Worm (Caenorhabditis elegans) whole organism, late embryonic: ENCODE data around the gene C01B10.7.

ENCODE experiments used
- F13H6.1 ChIP-seq: sonication (generic microtip); optimal IDR thresholded peaks from 2 replicates; lab custom pipeline; 2016; ENCODE audit warnings: missing genetic modification characterization, missing compliant biosample characterization
- K02D7.2 ChIP-seq: sonication (generic microtip); optimal IDR thresholded peaks from 2 replicates; lab custom pipeline; 2017; ENCODE audit warnings: mild to moderate bottlenecking, missing genetic modification characterization, missing compliant biosample characterization
- T23F11.4 ChIP-seq: fragments of 200-800 bp; sonication (Bioruptor generic); optimal IDR thresholded peaks from 2 replicates; lab custom pipeline; 2018; ENCODE audit warnings: mild to moderate bottlenecking, missing genetic modification characterization, missing compliant biosample characterization
- ama-1 ChIP-seq: fragments of 150-350 bp; optimal IDR thresholded peaks from 2 replicates; lab custom pipeline; 2014
- ceh-14 ChIP-seq: sonication (generic microtip); optimal IDR thresholded peaks from 2 replicates; lab custom pipeline; 2016; ENCODE audit warnings: missing genotype, missing genetic modification characterization, missing compliant biosample characterization
- ceh-18 ChIP-seq: sonication (generic microtip); optimal IDR thresholded peaks from 2 replicates; lab custom pipeline; 2016; ENCODE audit warnings: missing genetic modification characterization, missing compliant biosample characterization
- ceh-19 ChIP-seq: fragments of 200-800 bp; sonication (Bioruptor generic); optimal IDR thresholded peaks from 2 replicates; lab custom pipeline; 2018; ENCODE audit warnings: mild to moderate bottlenecking, missing genetic modification characterization, missing compliant biosample characterization
- ceh-2 ChIP-seq: sonication (generic microtip); optimal IDR thresholded peaks from 2 replicates; lab custom pipeline; 2016; ENCODE audit warnings: missing genotype, missing genetic modification characterization, missing compliant biosample characterization
- ceh-22 ChIP-seq: sonication (generic microtip); optimal IDR thresholded peaks from 2 replicates; lab custom pipeline; 2017; ENCODE audit warnings: missing biosample characterization, missing genetic modification characterization
- ceh-24 ChIP-seq: sonication (generic microtip); optimal IDR thresholded peaks from 2 replicates; lab custom pipeline; 2016; ENCODE audit warnings: mild to moderate bottlenecking, missing genetic modification characterization, missing compliant biosample characterization
- ceh-30 ChIP-seq: fragments of 150-350 bp; optimal IDR thresholded peaks from 2 replicates; lab custom pipeline; 2014; ENCODE audit warnings: missing biosample characterization, missing genetic modification characterization
- ceh-31 ChIP-seq: sonication (generic microtip); optimal IDR thresholded peaks from 2 replicates; lab custom pipeline; 2016; ENCODE audit warnings: missing genetic modification characterization, missing compliant biosample characterization
- ceh-34 ChIP-seq: sonication (generic microtip); optimal IDR thresholded peaks from 2 replicates; lab custom pipeline; 2016; ENCODE audit warnings: mild to moderate bottlenecking, missing genetic modification characterization, missing compliant biosample characterization
- ceh-6 ChIP-seq: fragments of 200-800 bp; sonication (Bioruptor generic); optimal IDR thresholded peaks from 2 replicates; lab custom pipeline; 2018; ENCODE audit warnings: mild to moderate bottlenecking, missing genetic modification characterization, missing compliant biosample characterization
- dmd-4 ChIP-seq: sonication (generic microtip); optimal IDR thresholded peaks from 2 replicates; lab custom pipeline; 2016; ENCODE audit warnings: borderline replicate concordance, missing genetic modification characterization, missing compliant biosample characterization
- dve-1 ChIP-seq: sonication (generic microtip); optimal IDR thresholded peaks from 2 replicates; lab custom pipeline; 2017; ENCODE audit warnings: antibody characterized with exemption, mild to moderate bottlenecking, missing genetic modification characterization, missing compliant biosample characterization
- elt-4 ChIP-seq: sonication (generic microtip); optimal IDR thresholded peaks from 2 replicates; lab custom pipeline; 2016; ENCODE audit warnings: missing genetic modification characterization, missing compliant biosample characterization
- ets-4 ChIP-seq: sonication (generic microtip); optimal IDR thresholded peaks from 2 replicates; lab custom pipeline; 2016; ENCODE audit warnings: missing genetic modification characterization, missing compliant biosample characterization
- fkh-10 ChIP-seq: fragments of 150-350 bp; optimal IDR thresholded peaks from 2 replicates; lab custom pipeline; 2014; ENCODE audit warnings: missing biosample characterization, missing genetic modification reagents, missing genetic modification characterization
- fkh-6 ChIP-seq: sonication (generic microtip); optimal IDR thresholded peaks from 2 replicates; lab custom pipeline; 2016; ENCODE audit warnings: missing genetic modification characterization, missing compliant biosample characterization
- gmeb-2 ChIP-seq: sonication (generic microtip); optimal IDR thresholded peaks from 2 replicates; lab custom pipeline; 2016; ENCODE audit warnings: missing genetic modification characterization, inconsistent platforms, missing compliant biosample characterization
- hlh-15 ChIP-seq: sonication (generic microtip); optimal IDR thresholded peaks from 2 replicates; lab custom pipeline; 2016; ENCODE audit warnings: missing genetic modification characterization, missing compliant biosample characterization
- hlh-6 ChIP-seq: sonication (generic microtip); optimal IDR thresholded peaks from 2 replicates; lab custom pipeline; 2016; ENCODE audit warnings: missing genotype, missing genetic modification characterization, missing compliant biosample characterization
- hlh-8 ChIP-seq: sonication (generic microtip); optimal IDR thresholded peaks from 2 replicates; lab custom pipeline; 2016; ENCODE audit warnings: missing genotype, missing genetic modification characterization, missing compliant biosample characterization
- lim-6 ChIP-seq: sonication (generic microtip); optimal IDR thresholded peaks from 2 replicates; lab custom pipeline; 2016; ENCODE audit warnings: missing genetic modification characterization, missing compliant biosample characterization
- madf-2 ChIP-seq: sonication (generic microtip); optimal IDR thresholded peaks from 2 replicates; lab custom pipeline; 2017; ENCODE audit warnings: missing genetic modification characterization, missing compliant biosample characterization
- mec-3 ChIP-seq: sonication (generic microtip); optimal IDR thresholded peaks from 2 replicates; lab custom pipeline; 2016; ENCODE audit warnings: borderline replicate concordance, missing genetic modification characterization, missing compliant biosample characterization
- nfya-1 ChIP-seq: sonication (generic microtip); optimal IDR thresholded peaks from 2 replicates; lab custom pipeline; 2017; ENCODE audit warnings: missing genetic modification characterization, mild to moderate bottlenecking, missing compliant biosample characterization, antibody characterized with exemption, moderate library complexity
- nhr-11 ChIP-seq: fragments of 150-350 bp; optimal IDR thresholded peaks from 2 replicates; lab custom pipeline; 2014; ENCODE audit warnings: missing biosample characterization, missing genetic modification characterization
- nhr-232 ChIP-seq: sonication (generic microtip); optimal IDR thresholded peaks from 2 replicates; lab custom pipeline; 2016; ENCODE audit warnings: missing genetic modification characterization, missing compliant biosample characterization
- odd-2 ChIP-seq: sonication (generic microtip); optimal IDR thresholded peaks from 2 replicates; lab custom pipeline; 2017; ENCODE audit warnings: antibody characterized with exemption, mild to moderate bottlenecking, missing genetic modification characterization, missing compliant biosample characterization
- pag-3 ChIP-seq: sonication (generic microtip); optimal IDR thresholded peaks from 2 replicates; lab custom pipeline; 2016; ENCODE audit warnings: missing compliant biosample characterization, missing genetic modification characterization, borderline replicate concordance
- pax-1 ChIP-seq: fragments of 150-350 bp; optimal IDR thresholded peaks from 2 replicates; lab custom pipeline; 2014; ENCODE audit warnings: missing biosample characterization, missing genetic modification characterization
- pha-2 ChIP-seq: sonication (generic microtip); optimal IDR thresholded peaks from 2 replicates; lab custom pipeline; 2017; ENCODE audit warnings: mild to moderate bottlenecking, missing genetic modification characterization, missing compliant biosample characterization
- pha-4 ChIP-seq: fragments of 150-350 bp; optimal IDR thresholded peaks from 2 replicates; lab custom pipeline; 2018; ENCODE audit warnings: missing biosample characterization, missing genetic modification reagents, missing genetic modification characterization
- pros-1 ChIP-seq: fragments of 150-350 bp; optimal IDR thresholded peaks from 2 replicates; lab custom pipeline; 2014; ENCODE audit warnings: missing biosample characterization, missing genetic modification reagents, missing genetic modification characterization
- ref-2 ChIP-seq: sonication (generic microtip); optimal IDR thresholded peaks from 2 replicates; lab custom pipeline; 2016; ENCODE audit warnings: missing genetic modification characterization, missing compliant biosample characterization
- rnt-1 ChIP-seq: sonication (generic microtip); optimal IDR thresholded peaks from 2 replicates; lab custom pipeline; 2016; ENCODE audit warnings: missing genetic modification characterization, missing compliant biosample characterization
- sdc-2 ChIP-seq: sonication (generic microtip); optimal IDR thresholded peaks from 2 replicates; lab custom pipeline; 2016; ENCODE audit warnings: missing genotype, missing genetic modification characterization, missing compliant biosample characterization
- tbx-2 ChIP-seq: sonication (generic microtip); optimal IDR thresholded peaks from 2 replicates; lab custom pipeline; 2016; ENCODE audit warnings: missing genetic modification characterization, missing compliant biosample characterization
- tbx-7 ChIP-seq: sonication (generic microtip); optimal IDR thresholded peaks from 2 replicates; lab custom pipeline; 2016; ENCODE audit warnings: missing genotype, missing genetic modification characterization, missing compliant biosample characterization
- unc-42 ChIP-seq: sonication (generic microtip); optimal IDR thresholded peaks from 2 replicates; lab custom pipeline; 2016; ENCODE audit warnings: missing genotype, missing genetic modification characterization, missing compliant biosample characterization
- unc-55 ChIP-seq: sonication (generic microtip); optimal IDR thresholded peaks from 2 replicates; lab custom pipeline; 2017; ENCODE audit warnings: missing biosample characterization, missing genetic modification reagents, missing genetic modification characterization
- unc-86 ChIP-seq: sonication (generic microtip); optimal IDR thresholded peaks from 2 replicates; lab custom pipeline; 2016; ENCODE audit warnings: missing genetic modification characterization, missing compliant biosample characterization
- ztf-16 ChIP-seq: sonication (generic microtip); optimal IDR thresholded peaks from 2 replicates; lab custom pipeline; 2017; ENCODE audit warnings: missing genetic modification characterization, missing compliant biosample characterization

The C01B10.7 gene

DNA sequence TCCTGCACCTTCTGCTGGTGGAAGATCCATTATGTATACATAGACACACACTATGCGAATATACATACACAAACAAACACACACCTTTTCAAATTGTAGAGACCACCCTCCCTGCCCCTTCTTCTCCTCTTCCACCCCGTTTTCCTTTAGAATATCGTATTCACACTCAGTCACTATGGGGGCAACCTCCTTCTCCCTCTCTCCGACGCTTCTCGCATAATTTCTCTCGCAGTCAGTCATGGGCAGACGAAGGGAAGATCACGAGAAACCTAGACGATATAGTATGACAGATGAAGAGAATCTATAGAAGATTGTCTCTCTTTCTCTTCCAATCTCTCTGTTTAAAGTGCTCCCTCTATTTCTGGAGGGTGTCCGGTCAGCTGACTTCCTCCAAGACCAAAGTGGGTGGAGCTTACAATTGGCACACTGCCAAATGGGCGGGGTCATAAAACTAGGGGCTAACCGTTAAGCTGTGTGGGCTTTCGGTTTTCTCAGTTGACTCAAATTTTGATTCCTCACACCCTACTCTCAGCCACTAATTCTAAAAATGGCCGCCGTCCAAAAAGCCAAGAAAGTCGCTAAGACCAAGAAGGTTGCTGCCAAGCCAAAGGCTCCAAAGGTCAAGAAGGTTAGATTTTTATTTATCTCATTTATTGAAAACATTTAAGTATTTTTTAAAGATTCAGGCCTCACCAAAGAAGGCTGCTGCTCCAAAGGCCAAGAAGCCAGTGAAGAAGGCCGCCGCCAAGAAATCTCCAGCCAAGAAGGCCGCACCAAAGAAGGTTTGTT is 7.7 kb downstream of the C01B10.7 start, which contains the start of gene hil-7 (continued):
- TF ChIP-seq madf-2 (peak; percentile 56), mec-3 (no peak), pax-1 (tag; lab: Kevin White, UChicago) (peak; percentile 9), pag-3 (tag; lab: Kevin White, UChicago) (no peak), ama-1 (peak; percentile 94), tbx-7 (tag; lab: Kevin White, UChicago) (no peak), dmd-4 (tag; lab: Kevin White, UChicago) (peak; percentile 25), dve-1 (tag; lab: Kevin White, UChicago) (peak; percentile 51), lim-6 (peak; percentile 42), F13H6.1 (tag; lab: Kevin White, UChicago) (peak; percentile 28), ztf-16 (peak; percentile 34), sdc-2 (peak; percentile 78), tbx-2 (peak; percentile 87), ceh-22 (peak; percentile 82), ref-2 (peak; percentile 61), nhr-232 (tag; lab: Kevin White, UChicago) (peak; percentile 11), K02D7.2 (tag; lab: Kevin White, UChicago) (no peak), ceh-24 (tag; lab: Kevin White, UChicago) (no peak), odd-2 (tag; lab: Kevin White, UChicago) (no peak), ceh-6 (peak; percentile 58), T23F11.4 (no peak), hlh-15 (tag; lab: Kevin White, UChicago) (no peak), pros-1 (tag; lab: Kevin White, UChicago) (peak; percentile 98), elt-4 (no peak), ceh-2 (peak; percentile 63), hlh-6 (peak; percentile 68)

DNA sequence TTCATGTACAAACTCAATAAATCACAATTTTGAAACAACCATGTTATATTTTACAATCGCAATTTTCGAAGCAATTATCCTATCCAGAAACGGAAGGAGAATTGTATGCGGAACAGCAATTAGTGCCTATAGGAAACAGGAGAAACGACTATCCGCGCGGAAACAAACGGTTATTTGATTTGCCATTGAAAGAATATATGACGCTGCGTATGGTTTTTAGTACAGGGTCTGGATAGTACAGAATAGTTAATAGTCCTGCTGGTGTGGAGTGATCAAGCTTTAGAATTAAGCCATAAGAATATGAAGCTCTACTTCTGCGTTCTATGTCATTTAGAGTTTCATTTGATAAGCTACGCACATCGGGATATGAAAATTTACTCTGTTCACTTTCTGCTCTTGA is 8.5 kb downstream of the C01B10.7 start:
- no peak for TF ChIP-seq sdc-2
- TF ChIP-seq F13H6.1 (tag; lab: Kevin White, UChicago) = no peak
- no peak for TF ChIP-seq nhr-232 (tag; lab: Kevin White, UChicago)
- peak; percentile 93 for TF ChIP-seq ama-1
- TF ChIP-seq rnt-1 (tag; lab: Kevin White, UChicago) = peak; percentile 12
- TF ChIP-seq ceh-31 (tag; lab: Kevin White, UChicago) = peak; percentile 12
- no peak for TF ChIP-seq gmeb-2 (tag; lab: Kevin White, UChicago)
- peak; percentile 42 for TF ChIP-seq pros-1 (tag; lab: Kevin White, UChicago)
- TF ChIP-seq pag-3 (tag; lab: Kevin White, UChicago) = no peak

DNA sequence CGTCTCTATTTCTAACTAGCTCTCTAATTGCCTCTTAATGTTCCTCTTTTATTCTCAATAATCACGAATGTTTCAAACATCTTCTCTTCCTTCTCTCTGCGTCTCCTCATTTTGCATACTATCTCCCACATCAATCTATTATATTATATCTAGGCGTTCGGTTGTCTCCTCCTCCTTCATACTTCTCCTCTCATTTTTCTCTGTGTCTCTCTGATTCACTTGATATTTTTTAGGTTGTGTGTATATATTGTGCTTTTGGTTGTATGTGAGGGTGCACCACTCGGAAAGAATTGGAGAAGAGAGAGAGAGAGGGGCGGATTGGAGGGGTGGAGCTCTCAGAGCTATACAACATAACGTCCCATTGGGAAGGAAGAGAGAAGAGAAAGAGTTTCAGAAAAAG is 10.3 kb downstream of the C01B10.7 start:
- TF ChIP-seq ceh-14 = peak; percentile 74
- TF ChIP-seq hlh-6 = no peak
- no peak for TF ChIP-seq unc-86 (tag; lab: Kevin White, UChicago)
- TF ChIP-seq lim-6 = peak; percentile 9
- TF ChIP-seq pax-1 (tag; lab: Kevin White, UChicago) = peak; percentile 29
- TF ChIP-seq F13H6.1 (tag; lab: Kevin White, UChicago) = peak; percentile 33
- TF ChIP-seq ceh-34 = peak; percentile 61
- TF ChIP-seq ets-4 (tag; lab: Kevin White, UChicago) = peak; percentile 22
- no peak for TF ChIP-seq hlh-8 (tag; lab: Kevin White, UChicago)
- peak; percentile 60 for TF ChIP-seq ceh-2
- peak; percentile 68 for TF ChIP-seq rnt-1 (tag; lab: Kevin White, UChicago)
- TF ChIP-seq sdc-2 = no peak
- TF ChIP-seq fkh-6 (tag; lab: Kevin White, UChicago) = no peak
- TF ChIP-seq pag-3 (tag; lab: Kevin White, UChicago) = no peak
- peak; percentile 94 for TF ChIP-seq unc-42 (tag; lab: Kevin White, UChicago)
- no peak for TF ChIP-seq pha-4
- peak; percentile 91 for TF ChIP-seq unc-55 (GFP tag; lab: Kevin White, UChicago)
- peak; percentile 89 for TF ChIP-seq nfya-1 (tag; lab: Kevin White, UChicago)
- peak; percentile 73 for TF ChIP-seq pha-2 (tag; lab: Kevin White, UChicago)
- TF ChIP-seq ama-1 = no peak
- peak; percentile 49 for TF ChIP-seq ceh-19
- peak; percentile 54 for TF ChIP-seq ceh-22
- no peak for TF ChIP-seq ceh-6
- peak; percentile 69 for TF ChIP-seq dmd-4 (tag; lab: Kevin White, UChicago)
- peak; percentile 31 for TF ChIP-seq ceh-18
- TF ChIP-seq tbx-2 = peak; percentile 71
- TF ChIP-seq nhr-11 (tag; lab: Kevin White, UChicago) = peak; percentile 54
- peak; percentile 92 for TF ChIP-seq ceh-31 (tag; lab: Kevin White, UChicago)
- TF ChIP-seq hlh-15 (tag; lab: Kevin White, UChicago) = no peak
- TF ChIP-seq T23F11.4 = no peak
- TF ChIP-seq fkh-10 (GFP tag; lab: Kevin White, UChicago) = no peak
- no peak for TF ChIP-seq ceh-30
- TF ChIP-seq ref-2 = peak; percentile 18
